Fruit fly (Drosophila melanogaster): ENCODE measurements around the gene CG5665.

dm6 chr3L:20309758-20310733 lies 48.3 kb upstream of the CG5665 start:
- TF ChIP-seq Vsx2 (GFP tag; optimal IDR thresholded peaks at IDR 0.05; ENCODE audit: partially characterized antibody) (no peak), psq (GFP tag; optimal IDR thresholded peaks at IDR 0.05) (peak; percentile 54), pan (optimal IDR thresholded peaks at IDR 0.05) (no peak), Hr78 (GFP tag; optimal IDR thresholded peaks at IDR 0.05) (no peak), brk (GFP tag; optimal IDR thresholded peaks at IDR 0.05) (no peak), N (GFP tag; optimal IDR thresholded peaks at IDR 0.05) (no peak), dmrt93B (GFP tag; optimal IDR thresholded peaks at IDR 0.05) (no peak), h (GFP tag; optimal IDR thresholded peaks at IDR 0.05) (no peak), foxo (GFP tag; optimal IDR thresholded peaks at IDR 0.05) (peak in 1 of 2 experiments; percentile 53), Sp1 (GFP tag; optimal IDR thresholded peaks at IDR 0.05) (no peak), sv (GFP tag; optimal IDR thresholded peaks at IDR 0.05) (peak; percentile 43), sage (GFP tag; optimal IDR thresholded peaks at IDR 0.05) (no peak)
